Fruit fly (Drosophila melanogaster) whole organism: ENCODE results near the gene RhoGAP92B.

Source experiments
- CG8478 ChIP-seq: fragments of >200 bp; optimal IDR thresholded peaks from 2 replicates; lab custom pipeline; 2018; ENCODE audit warnings: inconsistent platforms
- Dll ChIP-seq: fragments of >200 bp; optimal IDR thresholded peaks from 2 replicates; lab custom pipeline; 2017
- EcR ChIP-seq, 2 experiments: fragments of >200 bp; optimal IDR thresholded peaks; 2 replicates each; lab custom pipeline; 2017; ENCODE audit warnings: missing biosample characterization in 2 of 2, missing genetic modification characterization in 2 of 2, missing genetic modification reagents in 2 of 2
- pan ChIP-seq: fragments of >200 bp; optimal IDR thresholded peaks from 2 replicates; lab custom pipeline; 2017
- psq ChIP-seq: fragments of >200 bp; optimal IDR thresholded peaks from 2 replicates; lab custom pipeline; 2017
- usp ChIP-seq: fragments of >200 bp; optimal IDR thresholded peaks from 2 replicates; lab custom pipeline; 2017; ENCODE audit warnings: missing biosample characterization, missing genetic modification characterization, mixed read lengths

DNA sequence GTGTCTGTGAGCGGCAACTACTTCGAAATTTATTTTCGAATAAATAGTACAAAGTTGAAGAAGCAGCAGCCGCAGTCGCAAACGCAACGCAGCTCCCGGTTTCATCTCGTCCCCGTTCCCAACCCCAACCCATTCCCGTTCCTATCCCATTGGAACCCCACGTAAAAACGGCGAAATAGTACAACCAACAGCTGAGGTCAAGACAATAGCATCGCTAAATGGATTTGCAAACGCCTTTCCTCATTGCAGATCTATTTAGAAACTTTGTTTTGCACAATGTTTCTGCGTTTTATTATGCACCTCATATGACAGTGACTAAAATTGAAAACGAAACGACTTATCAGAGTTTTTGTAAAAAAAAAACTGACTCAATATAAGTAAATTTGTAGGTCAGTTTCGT, 13.6 kb upstream of the RhoGAP92B start:
- TF ChIP-seq pan (lab: Kevin White, UChicago) (no peak), psq (no peak), EcR (GFP tag; optimal IDR thresholded peaks at IDR 0.05; lab: Kevin White, UChicago) (no peak), Dll (no peak), CG8478 (lab: Kevin White, UChicago) (no peak), usp (GFP tag; lab: Kevin White, UChicago) (no peak)
